Worm (Caenorhabditis elegans) whole organism, L1 larva: ENCODE data around the gene F22E5.7.
"Not testable (repeated sequence)": the region's sequence is repeated elsewhere in the genome, so short reads cannot be mapped to it uniquely, and the experiment has no call there.

Source experiments
- C16A3.4 ChIP-seq: fragments of 150-350 bp; optimal IDR thresholded peaks from 2 replicates; lab custom pipeline; 2014; ENCODE audit warnings: missing biosample characterization, missing genetic modification characterization
- C34B4.2 ChIP-seq: sonication (generic microtip); optimal IDR thresholded peaks from 2 replicates; lab custom pipeline; 2017; ENCODE audit warnings: mild to moderate bottlenecking, missing genetic modification characterization, missing compliant biosample characterization
- aha-1 ChIP-seq: fragments of 150-350 bp; optimal IDR thresholded peaks from 2 replicates; lab custom pipeline; 2014; ENCODE audit warnings: missing biosample characterization, missing genetic modification characterization
- alr-1 ChIP-seq: fragments of 200-800 bp; sonication (Bioruptor generic); optimal IDR thresholded peaks from 2 replicates; lab custom pipeline; 2018; ENCODE audit warnings: borderline replicate concordance, mild to moderate bottlenecking, missing genetic modification characterization, missing compliant biosample characterization
- ama-1 ChIP-seq: fragments of 150-350 bp; optimal IDR thresholded peaks from 2 replicates; lab custom pipeline; 2014
- blmp-1 ChIP-seq: fragments of 150-350 bp; optimal IDR thresholded peaks from 2 replicates; lab custom pipeline; 2014; ENCODE audit warnings: missing biosample characterization, missing genetic modification characterization
- ceh-82 ChIP-seq, 3 experiments: fragments of 150-350 bp in 1 of 3; sonication (generic microtip) in 2 of 3; optimal IDR thresholded peaks; 2 replicates each; lab custom pipeline; 2014 to 2017; ENCODE audit warnings: missing biosample characterization in 3 of 3, missing genetic modification characterization in 3 of 3
- ces-1 ChIP-seq: fragments of 150-350 bp; optimal IDR thresholded peaks from 2 replicates; lab custom pipeline; 2014; ENCODE audit warnings: missing biosample characterization, missing genetic modification reagents, missing genetic modification characterization
- dpl-1 ChIP-seq, 3 experiments: fragments of 150-350 bp in 2 of 3; sonication (generic microtip) in 1 of 3; optimal IDR thresholded peaks; 2 replicates each; lab custom pipeline; 2014 to 2017; ENCODE audit warnings: missing biosample characterization in 3 of 3, missing genetic modification characterization in 3 of 3, missing genetic modification reagents in 3 of 3
- dsc-1 ChIP-seq: sonication (generic microtip); optimal IDR thresholded peaks from 2 replicates; lab custom pipeline; 2016; ENCODE audit warnings: mild to moderate bottlenecking, missing genetic modification characterization, missing compliant biosample characterization
- egl-13 ChIP-seq: sonication (generic microtip); optimal IDR thresholded peaks from 2 replicates; lab custom pipeline; 2016; ENCODE audit warnings: missing genotype, missing genetic modification reagents, missing genetic modification characterization, missing compliant biosample characterization
- elt-2 ChIP-seq: sonication (generic microtip); optimal IDR thresholded peaks from 2 replicates; lab custom pipeline; 2016; ENCODE audit warnings: missing genetic modification characterization, mild to moderate bottlenecking, inconsistent platforms, missing compliant biosample characterization, missing genetic modification reagents
- elt-3 ChIP-seq, 6 experiments: fragments of 150-350 bp in 1 of 6; sonication (generic microtip); optimal IDR thresholded peaks; 2 replicates each; lab custom pipeline; 2017 to 2018; ENCODE audit warnings: missing biosample characterization in 6 of 6, missing genetic modification characterization in 6 of 6, inconsistent platforms in 1 of 6
- fkh-10 ChIP-seq: sonication (generic microtip); optimal IDR thresholded peaks from 2 replicates; lab custom pipeline; 2017; ENCODE audit warnings: missing biosample characterization, missing genetic modification reagents, missing genetic modification characterization
- fkh-4 ChIP-seq: sonication (generic microtip); optimal IDR thresholded peaks from 2 replicates; lab custom pipeline; 2016; ENCODE audit warnings: missing compliant biosample characterization, missing genetic modification characterization, borderline replicate concordance
- fkh-8 ChIP-seq: sonication (generic microtip); optimal IDR thresholded peaks from 2 replicates; lab custom pipeline; 2016; ENCODE audit warnings: mild to moderate bottlenecking, missing genetic modification characterization, missing compliant biosample characterization
- hlh-4 ChIP-seq: sonication (generic microtip); optimal IDR thresholded peaks from 2 replicates; lab custom pipeline; 2016; ENCODE audit warnings: mild to moderate bottlenecking, missing genetic modification characterization, missing compliant biosample characterization
- hpl-2 ChIP-seq: fragments of 150-350 bp; optimal IDR thresholded peaks from 2 replicates; lab custom pipeline; 2014; ENCODE audit warnings: missing biosample characterization, missing genetic modification reagents, missing genetic modification characterization
- irx-1 ChIP-seq: sonication (generic microtip); optimal IDR thresholded peaks from 2 replicates; lab custom pipeline; 2016; ENCODE audit warnings: missing genetic modification characterization, missing compliant biosample characterization
- lin-13 ChIP-seq: fragments of 150-350 bp; optimal IDR thresholded peaks from 2 replicates; lab custom pipeline; 2014; ENCODE audit warnings: missing biosample characterization, missing genetic modification reagents, missing genetic modification characterization
- lin-14 ChIP-seq: fragments of 200-800 bp; sonication (Bioruptor generic); optimal IDR thresholded peaks from 2 replicates; lab custom pipeline; 2018; ENCODE audit warnings: mild to moderate bottlenecking, missing genetic modification characterization, moderate library complexity, missing compliant biosample characterization
- lin-35 ChIP-seq, 2 experiments: fragments of 150-350 bp; optimal IDR thresholded peaks; 2 replicates each; lab custom pipeline; 2014; ENCODE audit warnings: missing biosample characterization in 2 of 2, missing genetic modification characterization in 2 of 2, missing genetic modification reagents in 2 of 2
- lin-39 ChIP-seq: fragments of 150-350 bp; optimal IDR thresholded peaks from 2 replicates; lab custom pipeline; 2014; ENCODE audit warnings: missing biosample characterization, missing genetic modification reagents, missing genetic modification characterization
- lir-3 ChIP-seq: sonication (generic microtip); optimal IDR thresholded peaks from 2 replicates; lab custom pipeline; 2016; ENCODE audit warnings: mild to moderate bottlenecking, missing genetic modification characterization, moderate library complexity, missing compliant biosample characterization; ENCODE audit not compliant: poor library complexity
- lsy-2 ChIP-seq, 2 experiments: fragments of 150-350 bp; optimal IDR thresholded peaks; 2 replicates each; lab custom pipeline; 2014; ENCODE audit warnings: missing biosample characterization in 2 of 2, missing genetic modification characterization in 2 of 2
- nhr-11 ChIP-seq: fragments of 150-350 bp; optimal IDR thresholded peaks from 2 replicates; lab custom pipeline; 2014; ENCODE audit warnings: missing biosample characterization, missing genetic modification characterization
- nhr-71 ChIP-seq: sonication (generic microtip); optimal IDR thresholded peaks from 2 replicates; lab custom pipeline; 2016; ENCODE audit warnings: mild to moderate bottlenecking, missing genetic modification characterization, moderate library complexity, missing compliant biosample characterization
- nhr-76 ChIP-seq: sonication (generic microtip); optimal IDR thresholded peaks from 2 replicates; lab custom pipeline; 2017; ENCODE audit warnings: missing biosample characterization, missing genetic modification characterization
- nhr-84 ChIP-seq: sonication (generic microtip); optimal IDR thresholded peaks from 2 replicates; lab custom pipeline; 2017; ENCODE audit warnings: missing biosample characterization, missing genetic modification characterization
- pqm-1 ChIP-seq: sonication (generic microtip); optimal IDR thresholded peaks from 3 replicates; lab custom pipeline; 2017; ENCODE audit warnings: missing biosample characterization, missing genetic modification characterization
- rnt-1 ChIP-seq: sonication (generic microtip); optimal IDR thresholded peaks from 2 replicates; lab custom pipeline; 2016; ENCODE audit warnings: mild to moderate bottlenecking, missing genetic modification characterization, moderate library complexity, missing compliant biosample characterization
- snpc-4 ChIP-seq: fragments of 150-350 bp; optimal IDR thresholded peaks from 2 replicates; lab custom pipeline; 2014; ENCODE audit warnings: missing biosample characterization, missing genetic modification characterization
- snu-23 ChIP-seq: sonication (generic microtip); optimal IDR thresholded peaks from 2 replicates; lab custom pipeline; 2016; ENCODE audit warnings: missing genetic modification characterization, missing compliant biosample characterization
- sptf-1 ChIP-seq: fragments of 150-350 bp; optimal IDR thresholded peaks from 2 replicates; lab custom pipeline; 2014; ENCODE audit warnings: missing biosample characterization, missing genetic modification characterization
- sup-37 ChIP-seq: fragments of 200-800 bp; sonication (Bioruptor generic); optimal IDR thresholded peaks from 2 replicates; lab custom pipeline; 2018; ENCODE audit warnings: mild to moderate bottlenecking, missing genetic modification characterization, missing compliant biosample characterization
- swsn-7 ChIP-seq: sonication (generic microtip); optimal IDR thresholded peaks from 2 replicates; lab custom pipeline; 2016; ENCODE audit warnings: missing genetic modification characterization, missing compliant biosample characterization
- tbx-2 ChIP-seq: sonication (generic microtip); optimal IDR thresholded peaks from 2 replicates; lab custom pipeline; 2016; ENCODE audit warnings: missing genetic modification characterization, missing compliant biosample characterization
- tlp-1 ChIP-seq: fragments of 150-350 bp; optimal IDR thresholded peaks from 2 replicates; lab custom pipeline; 2014; ENCODE audit warnings: missing biosample characterization, missing genetic modification characterization
- unc-130 ChIP-seq: fragments of 150-350 bp; optimal IDR thresholded peaks from 2 replicates; lab custom pipeline; 2017; ENCODE audit warnings: missing biosample characterization, missing genetic modification characterization, inconsistent platforms
- unc-30 ChIP-seq: sonication (generic microtip); optimal IDR thresholded peaks from 2 replicates; lab custom pipeline; 2017; ENCODE audit warnings: missing biosample characterization, missing genetic modification characterization
- unc-62 ChIP-seq: fragments of 150-350 bp; optimal IDR thresholded peaks from 2 replicates; lab custom pipeline; 2014; ENCODE audit warnings: missing biosample characterization, missing genetic modification reagents, missing genetic modification characterization
- unc-98 ChIP-seq: fragments of 200-800 bp; sonication (Bioruptor generic); IDR thresholded peaks from 2 replicates; pipeline ENCODE4 v1.3.6; 2022; ENCODE audit warnings: missing genetic modification characterization, missing compliant biosample characterization
- ztf-4 ChIP-seq: fragments of 150-350 bp; optimal IDR thresholded peaks from 2 replicates; lab custom pipeline; 2014; ENCODE audit warnings: missing biosample characterization, missing genetic modification characterization

The F22E5.7 gene

DNA sequence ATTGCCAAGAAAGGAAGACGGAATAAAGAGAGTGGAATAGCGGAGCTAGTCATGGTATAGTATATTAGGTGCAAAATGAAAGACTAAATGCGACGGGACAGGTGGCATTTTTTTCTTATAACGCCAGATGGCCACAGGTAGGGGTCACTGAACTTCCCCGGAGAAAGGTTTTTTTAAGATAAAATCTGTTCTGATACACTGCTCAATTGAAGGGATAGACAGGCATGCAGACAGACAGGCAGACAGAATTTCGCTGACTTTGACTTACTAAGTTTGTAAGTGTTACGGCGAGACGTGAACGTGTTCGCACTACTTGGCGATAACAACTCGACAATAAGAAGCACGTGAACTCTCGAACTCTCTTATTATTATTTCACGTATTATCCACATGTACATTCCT is 31.7 kb downstream of the F22E5.7 start, which contains the start of the genes F22E5.20 and F22E5.1:
Gene F22E5.20, minus strand, starts transcription at position 101 of the 400 bp plus-strand sequence.
Gene F22E5.1, plus strand, starts transcription at position 242 of the 400 bp plus-strand sequence.
- not testable (repeated sequence) for TF ChIP-seq C16A3.4 (tag; lab: Kevin White, UChicago); dpl-1 (GFP tag; optimal IDR thresholded peaks at IDR 0.05; lab: Kevin White, UChicago); dsc-1 (tag; lab: Kevin White, UChicago)

DNA sequence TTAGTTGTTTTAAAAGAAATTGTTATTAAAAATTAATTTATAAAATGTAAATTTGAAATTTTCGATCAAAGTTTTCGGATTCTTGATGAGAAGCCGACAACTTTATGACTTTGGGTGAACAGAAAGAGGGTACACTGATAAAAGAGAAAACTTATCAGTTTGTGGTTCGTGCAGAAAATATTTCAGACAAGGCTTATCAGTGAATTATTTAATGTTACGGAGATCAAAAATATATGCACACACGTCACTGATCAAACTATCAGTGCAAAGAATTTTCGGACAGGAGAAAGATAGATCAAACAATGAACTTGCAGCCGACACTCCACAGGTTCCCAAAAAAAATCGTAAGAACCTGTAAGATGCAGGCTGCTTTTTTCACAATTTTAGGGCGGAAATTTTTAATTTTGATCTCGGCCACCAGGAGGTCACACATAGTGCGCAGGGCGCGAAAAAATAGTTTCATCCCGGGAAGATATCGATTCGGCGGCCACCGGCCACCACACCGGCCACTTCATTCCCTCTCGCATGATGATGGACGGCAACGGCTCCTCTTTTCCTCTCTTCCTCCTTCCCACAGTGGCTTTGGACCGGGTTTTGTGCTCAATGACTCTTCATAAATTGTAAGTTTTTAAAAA is 35.8 kb downstream of the F22E5.7 start, which contains the start of gene F22E5.17:
Gene F22E5.17, plus strand, starts transcription at position 508 of the 635 bp plus-strand sequence.
- no peak for TF ChIP-seq lin-39 (tag; lab: Kevin White, UChicago)
- no peak for TF ChIP-seq ztf-4 (tag; lab: Kevin White, UChicago)
- no peak for TF ChIP-seq ces-1
- TF ChIP-seq lir-3 (tag; lab: Kevin White, UChicago) = no peak
- TF ChIP-seq pqm-1 (tag; lab: Kevin White, UChicago) = peak; percentile 69
- TF ChIP-seq lin-13 = no peak
- TF ChIP-seq unc-98 (GFP tag; lab: Robert Waterston, UW) = no peak
- peak in 1 of 2 experiments; percentile 10 for TF ChIP-seq lin-35 (GFP tag; optimal IDR thresholded peaks at IDR 0.05; lab: Kevin White, UChicago)
- no peak for TF ChIP-seq swsn-7
- TF ChIP-seq snu-23 (GFP tag; lab: Kevin White, UChicago) = no peak
- no peak for TF ChIP-seq sup-37
- TF ChIP-seq tlp-1 (tag; lab: Kevin White, UChicago) = peak; percentile 76
- no peak for TF ChIP-seq unc-130 (tag; lab: Kevin White, UChicago)
- TF ChIP-seq unc-30 = no peak
- TF ChIP-seq elt-2 (tag; lab: Kevin White, UChicago) = peak; percentile 93
- TF ChIP-seq blmp-1 (tag; lab: Kevin White, UChicago) = no peak
- no peak for TF ChIP-seq nhr-76 (tag; lab: Kevin White, UChicago)

DNA sequence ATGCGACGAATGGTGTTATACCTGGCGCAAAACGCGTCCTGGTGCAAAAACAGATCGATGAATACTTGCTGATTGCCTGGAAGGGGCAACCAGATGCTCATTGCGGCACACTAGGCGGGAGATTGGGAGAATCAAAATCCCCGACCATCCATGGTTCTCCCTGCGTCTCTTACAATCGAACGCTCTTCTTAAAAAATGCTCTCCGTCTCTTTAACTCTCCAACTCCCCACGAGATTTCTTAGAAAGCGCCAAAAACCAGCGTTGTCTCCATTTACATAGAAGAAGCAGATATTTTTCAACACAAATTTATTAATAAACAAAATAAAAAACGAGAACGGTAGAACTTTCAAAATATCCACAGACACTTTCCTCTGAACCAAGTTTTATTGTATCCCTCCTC is 39.2 kb downstream of the F22E5.7 start, which contains the start of gene F34D6.1:
Gene F34D6.1, minus strand, starts transcription at position 101 of the 400 bp plus-strand sequence.
- TF ChIP-seq irx-1 (tag; lab: Kevin White, UChicago) (no peak), aha-1 (tag; lab: Kevin White, UChicago) (no peak), rnt-1 (tag; lab: Kevin White, UChicago) (no peak), fkh-10 (no peak), lin-14 (GFP tag; lab: Kevin White, UChicago) (no peak), ceh-82 (tag; optimal IDR thresholded peaks at IDR 0.05; lab: Kevin White, UChicago) (no peak), fkh-8 (tag; lab: Kevin White, UChicago) (no peak), egl-13 (tag; lab: Kevin White, UChicago) (no peak), hpl-2 (GFP tag; lab: Kevin White, UChicago) (no peak), lir-3 (tag; lab: Kevin White, UChicago) (no peak), lsy-2 (tag; optimal IDR thresholded peaks at IDR 0.05; lab: Kevin White, UChicago) (no peak), nhr-71 (tag; lab: Kevin White, UChicago) (no peak), fkh-4 (no peak), nhr-11 (no peak), lin-13 (no peak), lin-35 (GFP tag; optimal IDR thresholded peaks at IDR 0.05; lab: Kevin White, UChicago) (no peak), dsc-1 (tag; lab: Kevin White, UChicago) (no peak), sptf-1 (tag; lab: Kevin White, UChicago) (no peak), lin-39 (tag; lab: Kevin White, UChicago) (no peak)

DNA sequence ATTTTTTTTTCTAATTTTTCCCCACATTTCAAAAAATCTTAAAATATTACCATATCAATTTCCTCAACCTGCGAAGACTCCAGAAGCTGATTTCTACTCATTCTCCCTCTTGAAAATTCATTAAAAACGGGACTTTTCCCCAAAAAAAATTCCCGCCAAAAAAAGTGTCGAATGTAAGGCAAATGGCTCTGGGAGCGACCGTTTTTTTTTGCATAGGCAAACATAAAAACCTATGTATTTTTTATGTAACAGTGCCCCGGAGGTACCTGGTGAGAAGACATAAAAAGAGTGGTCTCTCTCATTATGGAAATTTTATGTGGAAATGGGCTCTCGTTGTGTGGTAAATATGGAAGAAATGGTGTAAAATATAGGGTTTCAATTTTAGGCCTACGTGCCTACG is 42.3 kb downstream of the F22E5.7 start, which contains the start of gene ceh-87:
Gene ceh-87, minus strand, starts transcription at position 101 of the 400 bp plus-strand sequence.
- TF ChIP-seq alr-1 (tag; lab: Kevin White, UChicago) (no peak), nhr-84 (tag; lab: Kevin White, UChicago) (no peak), snpc-4 (tag; lab: Kevin White, UChicago) (no peak), C34B4.2 (tag; lab: Kevin White, UChicago) (no peak), hlh-4 (tag; lab: Kevin White, UChicago) (no peak), unc-62 (GFP tag; lab: Kevin White, UChicago) (no peak), lin-13 (no peak), tlp-1 (tag; lab: Kevin White, UChicago) (no peak), fkh-10 (no peak), elt-3 (tag; optimal IDR thresholded peaks at IDR 0.05; lab: Kevin White, UChicago) (no peak), hpl-2 (GFP tag; lab: Kevin White, UChicago) (no peak), blmp-1 (tag; lab: Kevin White, UChicago) (no peak), ama-1 (lab: Kevin White, UChicago) (no peak), tbx-2 (tag; lab: Kevin White, UChicago) (no peak)
